Fruit fly (Drosophila melanogaster) whole organism, wandering third instar larva: ENCODE measurements around the gene mid.

ENCODE experiments used
- Dfd ChIP-seq: fragments of >200 bp; optimal IDR thresholded peaks from 2 replicates; lab custom pipeline; 2017; ENCODE audit warnings: missing biosample characterization, missing genetic modification characterization
- Hnf4 ChIP-seq: fragments of 200-800 bp; sonication (Bioruptor generic); optimal IDR thresholded peaks from 2 replicates; lab custom pipeline; 2016; ENCODE audit warnings: missing biosample characterization, mild to moderate bottlenecking, missing genetic modification characterization
- rgr ChIP-seq: fragments of 200-800 bp; sonication (Bioruptor generic); optimal IDR thresholded peaks from 3 replicates; lab custom pipeline; 2016; ENCODE audit warnings: missing biosample characterization, mild to moderate bottlenecking, missing genetic modification characterization

DNA sequence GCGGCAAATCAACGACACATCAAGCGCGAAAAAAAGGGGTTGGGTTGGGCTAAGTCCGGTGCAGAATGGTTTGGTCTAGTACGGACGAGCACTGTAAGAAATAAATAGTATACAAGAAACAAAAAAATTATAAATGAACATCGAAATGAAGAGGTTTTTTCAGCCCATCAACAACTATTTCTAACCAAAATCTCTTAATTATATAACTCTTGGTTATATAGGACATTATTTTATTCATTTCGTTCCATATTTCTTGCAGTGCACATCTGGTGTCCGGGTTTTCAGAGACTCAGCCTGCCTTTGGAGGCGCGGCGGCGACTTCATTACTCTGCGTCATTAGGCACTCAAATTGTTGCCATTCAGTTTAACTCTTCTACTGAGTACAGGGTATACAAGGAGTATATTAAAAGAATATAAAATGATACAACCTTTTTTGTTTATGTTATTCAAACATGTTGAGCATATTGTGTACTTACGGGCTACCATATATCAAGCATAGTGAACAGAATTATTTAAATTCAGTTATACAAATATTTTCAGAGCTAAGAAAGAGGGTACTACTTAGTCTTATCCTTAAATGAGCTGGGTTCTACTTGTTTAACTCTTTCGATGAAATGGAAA lies 27.9 kb upstream of the mid start:
- TF ChIP-seq Dfd (GFP tag; lab: Kevin White, UChicago) (no peak), rgr (no peak), Hnf4 (GFP tag; lab: Kevin White, UChicago) (no peak)
